Worm (Caenorhabditis elegans): Measurements from ENCODE around the gene Y76B12C.4.

DNA sequence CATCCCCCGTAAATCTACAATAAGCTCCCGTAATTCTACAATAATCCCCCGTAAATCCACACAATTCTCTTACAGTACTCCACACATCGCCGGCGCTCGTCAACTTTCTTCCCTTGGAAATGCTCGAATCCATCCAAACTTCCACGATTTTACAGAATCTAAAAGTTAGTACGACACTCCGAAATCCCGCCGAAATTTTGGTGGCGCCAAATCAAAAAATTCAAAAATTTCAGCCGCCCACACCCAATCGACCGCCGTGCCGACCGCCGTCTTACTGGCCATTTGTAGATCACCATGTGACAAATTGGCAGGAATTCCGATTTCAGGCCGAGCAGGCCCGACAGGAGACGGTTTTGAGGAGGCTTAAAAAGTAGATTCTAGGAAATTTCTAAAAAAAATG lies 19.9 kb downstream of the Y76B12C.4 start:
- TF ChIP-seq ceh-44 (GFP tag; IDR thresholded peaks at IDR 0.05) (no peak), skn-1 (tag; optimal IDR thresholded peaks at IDR 0.05) (no peak), ctbp-1 (GFP tag; IDR thresholded peaks at IDR 0.05) (no peak), lin-29 (GFP tag; IDR thresholded peaks at IDR 0.05) (no peak), daf-19 (GFP tag; conservative IDR thresholded peaks at IDR 0.05) (no peak), F26F4.8 (GFP tag; conservative IDR thresholded peaks at IDR 0.05) (no peak), ces-1 (GFP tag; optimal IDR thresholded peaks at IDR 0.05) (no peak)

Data from whole organism, L4 larva.